Fruit fly (Drosophila melanogaster): ENCODE data around the gene CG33301.
A peak's percentile ranks its signal among the peaks of the same experiment; 100 is the strongest.

Gene CG33301

dm6 chr2L:10003593-10003992 is 45.8 kb upstream of the CG33301 start, which contains the start of gene Ndf (continued):
- TF ChIP-seq Gsc (GFP tag; IDR thresholded peaks at IDR 0.05) (no peak), CG14441 (GFP tag; IDR thresholded peaks at IDR 0.05) (peak; percentile 38; the same call in 1 of the 2 replicates), CG1024 (GFP tag; IDR thresholded peaks at IDR 0.05) (peak; percentile 50), cad (GFP tag; optimal IDR thresholded peaks at IDR 0.05) (no peak), Vsx1 (GFP tag; optimal IDR thresholded peaks at IDR 0.05) (no peak), ato (GFP tag; IDR thresholded peaks at IDR 0.05; ENCODE audit: partially characterized antibody) (peak; percentile 65), trem (tag; optimal IDR thresholded peaks at IDR 0.05) (peak; percentile 100), unc-4 (GFP tag; IDR thresholded peaks at IDR 0.05; ENCODE audit: partially characterized antibody) (peak; percentile 71), TFAM (GFP tag; optimal IDR thresholded peaks at IDR 0.05) (no peak), NC2β (GFP tag; optimal IDR thresholded peaks at IDR 0.05) (peak; percentile 69), cato (GFP tag; optimal IDR thresholded peaks at IDR 0.05; ENCODE audit: borderline replicate concordance) (peak; percentile 32), Ets97D (GFP tag; optimal IDR thresholded peaks at IDR 0.05) (peak; percentile 93), CG33213 (GFP tag; optimal IDR thresholded peaks at IDR 0.05) (peak; percentile 51), maf-S (GFP tag; optimal IDR thresholded peaks at IDR 0.05) (peak; percentile 34), dimm (GFP tag; IDR thresholded peaks at IDR 0.05) (peak; percentile 29; the same call in 1 of the 2 replicates), Atf-2 (GFP tag; optimal IDR thresholded peaks at IDR 0.05) (no peak), CG7963 (GFP tag; IDR thresholded peaks at IDR 0.05; ENCODE audit: partially characterized antibody) (peak; percentile 60; the same call in 2 of the 3 replicates), pnt (GFP tag; optimal IDR thresholded peaks at IDR 0.05) (peak; percentile 15), bab2 (GFP tag; optimal IDR thresholded peaks at IDR 0.05) (peak; percentile 39), lmd (GFP tag; IDR thresholded peaks at IDR 0.05) (peak; percentile 59), CG34376 (GFP tag; optimal IDR thresholded peaks at IDR 0.05) (peak; percentile 55), YL-1 (GFP tag; optimal IDR thresholded peaks at IDR 0.05) (peak; percentile 73), zfh1 (GFP tag; IDR thresholded peaks at IDR 0.05) (peak; percentile 80), BtbVII (GFP tag; optimal IDR thresholded peaks at IDR 0.05) (peak; percentile 21), Neu2 (GFP tag; optimal IDR thresholded peaks at IDR 0.05; ENCODE audit: borderline replicate concordance) (no peak), CG17361 (GFP tag; IDR thresholded peaks at IDR 0.05) (peak; percentile 67), disco-r (GFP tag; optimal IDR thresholded peaks at IDR 0.05) (no peak), B-H2 (GFP tag; optimal IDR thresholded peaks at IDR 0.05) (peak; percentile 82), zen2 (GFP tag; IDR thresholded peaks at IDR 0.05; ENCODE audit: partially characterized antibody) (peak; percentile 31; the same call in 1 of the 3 replicates), CG13424 (tag; optimal IDR thresholded peaks at IDR 0.05) (peak; percentile 63), CG12744 (GFP tag; optimal IDR thresholded peaks at IDR 0.05) (peak; percentile 25), CG32767 (GFP tag; IDR thresholded peaks at IDR 0.05) (no peak), CG17186 (GFP tag; optimal IDR thresholded peaks at IDR 0.05) (peak; percentile 76), CG6175 (GFP tag; IDR thresholded peaks at IDR 0.05) (peak; percentile 36; the same call in 1 of the 3 replicates), onecut (GFP tag; IDR thresholded peaks at IDR 0.05) (peak; percentile 72), Abd-B (GFP tag; optimal IDR thresholded peaks at IDR 0.05) (peak; percentile 22), CG30431 (GFP tag; optimal IDR thresholded peaks at IDR 0.05) (peak; percentile 32), CG12104 (GFP tag; optimal IDR thresholded peaks at IDR 0.05) (peak; percentile 51), pfk (GFP tag; optimal IDR thresholded peaks at IDR 0.05) (peak; percentile 53), Hmr (GFP tag; optimal IDR thresholded peaks at IDR 0.05) (peak; percentile 77), lov (optimal IDR thresholded peaks at IDR 0.05) (no peak), lov (GFP tag; IDR thresholded peaks at IDR 0.05) (peak; percentile 76; the same call in 2 of the 3 replicates), Mes4 (GFP tag; optimal IDR thresholded peaks at IDR 0.05) (peak; percentile 24), rib (GFP tag; IDR thresholded peaks at IDR 0.05) (no peak), kah (GFP tag; optimal IDR thresholded peaks at IDR 0.05) (no peak), CG13624 (GFP tag; optimal IDR thresholded peaks at IDR 0.05) (peak; percentile 59), z (GFP tag; IDR thresholded peaks at IDR 0.05) (no peak), CG13775 (GFP tag; optimal IDR thresholded peaks at IDR 0.05) (peak; percentile 52), CG31441 (GFP tag; IDR thresholded peaks at IDR 0.05) (peak; percentile 52), Chrac-16 (GFP tag; optimal IDR thresholded peaks at IDR 0.05) (peak; percentile 61), CG6765 (GFP tag; optimal IDR thresholded peaks at IDR 0.05) (no peak)

Measured in whole organism, embryonic.